Fruit fly (Drosophila melanogaster) whole organism, wandering third instar larva: ENCODE results near the gene CG10591.

Experiments used
- Abd-B ChIP-seq: fragments of >200 bp; optimal IDR thresholded peaks from 2 replicates; lab custom pipeline; 2017; ENCODE audit warnings: missing biosample characterization, missing genetic modification characterization
- CG9705 ChIP-seq: fragments of 200-800 bp; sonication (Bioruptor generic); optimal IDR thresholded peaks from 2 replicates; lab custom pipeline; 2018; ENCODE audit warnings: missing biosample characterization, mild to moderate bottlenecking, missing genetic modification characterization
- OdsH ChIP-seq: fragments of 200-800 bp; sonication (Bioruptor generic); optimal IDR thresholded peaks from 2 replicates; lab custom pipeline; 2016; ENCODE audit warnings: missing biosample characterization, mild to moderate bottlenecking, missing genetic modification characterization
- Rel ChIP-seq, 2 experiments: fragments of 200-800 bp; sonication (Bioruptor generic) in 1 of 2; optimal IDR thresholded peaks; 2 replicates in 1 of 2; 3 replicates in 1 of 2; lab custom pipeline; 2016 to 2019; ENCODE audit warnings: mild to moderate bottlenecking in 2 of 2, missing biosample characterization in 2 of 2, missing genetic modification characterization in 2 of 2, moderate library complexity in 1 of 2
- Sp1 ChIP-seq: fragments of 200-800 bp; sonication (Bioruptor generic); optimal IDR thresholded peaks from 3 replicates; lab custom pipeline; 2019; ENCODE audit warnings: missing biosample characterization, mild to moderate bottlenecking, missing genetic modification characterization, moderate library complexity
- brk ChIP-seq: fragments of 200-800 bp; sonication (Bioruptor generic); optimal IDR thresholded peaks from 2 replicates; lab custom pipeline; 2016; ENCODE audit warnings: missing biosample characterization, mild to moderate bottlenecking, missing genetic modification characterization
- dsf ChIP-seq: sonication (Bioruptor generic); optimal IDR thresholded peaks from 2 replicates; lab custom pipeline; 2016; ENCODE audit warnings: missing biosample characterization, missing genetic modification characterization, borderline replicate concordance
- ey ChIP-seq: fragments of 200-800 bp; sonication (Bioruptor generic); optimal IDR thresholded peaks from 2 replicates; lab custom pipeline; 2016; ENCODE audit warnings: missing biosample characterization, missing genetic modification characterization
- h ChIP-seq: fragments of 200-800 bp; sonication (Bioruptor generic); optimal IDR thresholded peaks from 3 replicates; lab custom pipeline; 2016; ENCODE audit warnings: missing biosample characterization, mild to moderate bottlenecking, missing genetic modification characterization
- lola ChIP-seq: fragments of >200 bp; optimal IDR thresholded peaks from 2 replicates; lab custom pipeline; 2017; ENCODE audit warnings: missing biosample characterization, missing genetic modification characterization
- pan ChIP-seq: fragments of >200 bp; optimal IDR thresholded peaks from 2 replicates; lab custom pipeline; 2017
- rgr ChIP-seq: fragments of 200-800 bp; sonication (Bioruptor generic); optimal IDR thresholded peaks from 3 replicates; lab custom pipeline; 2016; ENCODE audit warnings: missing biosample characterization, mild to moderate bottlenecking, missing genetic modification characterization
- tai ChIP-seq: sonication (Bioruptor generic); optimal IDR thresholded peaks from 2 replicates; lab custom pipeline; 2016; ENCODE audit warnings: missing biosample characterization, missing genetic modification characterization
- usp ChIP-seq: fragments of >200 bp; optimal IDR thresholded peaks from 2 replicates; lab custom pipeline; 2017; ENCODE audit warnings: missing biosample characterization, missing genetic modification characterization

dm6 chr3L:5641120-5641519 lies 41.6 kb upstream of the CG10591 start:
- TF ChIP-seq OdsH (GFP tag; lab: Kevin White, UChicago) (no peak), dsf (no peak), lola (GFP tag; lab: Kevin White, UChicago) (no peak), CG9705 (GFP tag; lab: Kevin White, UChicago) (no peak), usp (GFP tag; lab: Kevin White, UChicago) (no peak), pan (lab: Kevin White, UChicago) (no peak), Sp1 (GFP tag; lab: Kevin White, UChicago) (no peak), tai (GFP tag; lab: Kevin White, UChicago) (no peak), h (no peak), rgr (GFP tag; lab: Kevin White, UChicago) (no peak), brk (GFP tag; lab: Kevin White, UChicago) (no peak), Abd-B (GFP tag; lab: Kevin White, UChicago) (no peak), ey (no peak), Rel (GFP tag; optimal IDR thresholded peaks at IDR 0.05; lab: Kevin White, UChicago) (no peak), Rel (tag; optimal IDR thresholded peaks at IDR 0.05; lab: Kevin White, UChicago) (no peak)
